Fruit fly (Drosophila melanogaster): ENCODE data around the gene Phf5a.
A peak's percentile ranks its signal among the peaks of the same experiment; 100 is the strongest.

Gene Phf5a

DNA sequence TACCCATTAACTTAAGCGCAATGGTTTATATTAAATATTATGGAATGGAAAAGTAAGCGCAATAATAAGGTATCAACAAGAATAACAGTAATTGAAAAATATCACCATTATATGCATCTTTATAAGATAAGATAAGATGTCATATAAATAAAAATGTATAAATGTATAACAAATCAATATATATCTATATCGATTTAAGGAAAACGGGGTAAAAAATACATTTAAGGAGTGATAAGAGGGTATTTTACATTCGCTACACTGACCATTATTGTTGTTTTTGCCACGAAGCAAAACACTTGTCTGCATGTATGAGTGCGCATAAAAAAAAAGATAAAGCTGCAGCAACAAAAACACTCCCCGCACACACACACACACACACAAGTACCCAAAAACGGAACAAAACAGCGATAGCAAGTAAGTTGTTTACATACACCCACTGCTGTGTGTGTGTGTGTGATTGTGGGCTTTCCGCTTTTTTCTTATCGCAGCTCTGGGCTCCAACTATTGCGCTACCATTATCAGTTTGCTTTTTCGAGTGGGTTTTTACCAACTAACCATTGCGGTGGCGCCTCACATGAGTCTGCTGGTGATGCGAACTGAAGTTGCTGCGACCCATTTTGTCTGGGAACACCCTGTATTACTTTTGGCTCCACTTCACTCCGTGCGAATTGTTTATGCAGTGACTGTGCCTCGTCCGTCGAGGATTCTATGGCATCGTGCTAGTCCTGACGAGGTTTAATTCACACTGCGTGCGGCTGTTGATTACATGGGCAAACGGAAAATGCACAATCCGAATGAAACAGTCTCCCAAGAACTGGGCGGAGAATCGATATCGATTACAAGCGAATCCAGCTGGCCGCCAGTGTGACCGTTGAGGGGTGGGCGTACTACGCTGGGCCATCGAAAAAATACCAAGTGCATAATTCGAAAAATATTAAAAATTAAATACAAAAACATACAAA, 17.3 kb downstream of the Phf5a start, which contains the start of gene mmy (continued):
- TF ChIP-seq Fer2 (tag; optimal IDR thresholded peaks at IDR 0.05) (no peak), Ets65A (GFP tag) (peak; percentile 51), CG6813 (GFP tag; optimal IDR thresholded peaks at IDR 0.05) (peak; percentile 22), ttk (GFP tag; IDR thresholded peaks at IDR 0.05) (no peak), ssp (GFP tag; IDR thresholded peaks at IDR 0.05) (no peak), zen2 (GFP tag; IDR thresholded peaks at IDR 0.05; ENCODE audit: partially characterized antibody) (no peak), CG14965 (GFP tag; optimal IDR thresholded peaks at IDR 0.05; ENCODE audit: borderline replicate concordance) (no peak), Six4 (GFP tag; optimal IDR thresholded peaks at IDR 0.05) (no peak), maf-S (GFP tag; optimal IDR thresholded peaks at IDR 0.05) (peak; percentile 13), CG42726 (GFP tag; IDR thresholded peaks at IDR 0.05; ENCODE audit: partially characterized antibody) (peak; percentile 50; the same call in 1 of the 2 replicates), CG12219 (GFP tag; optimal IDR thresholded peaks at IDR 0.05) (peak; percentile 20), CG5953 (GFP tag; IDR thresholded peaks at IDR 0.05) (no peak), Tbp (GFP tag; optimal IDR thresholded peaks at IDR 0.05) (no peak), Opbp (GFP tag; IDR thresholded peaks at IDR 0.05; ENCODE audit: partially characterized antibody) (peak; percentile 44; the same call in 1 of the 3 replicates), Dref (GFP tag; IDR thresholded peaks at IDR 0.05) (peak; percentile 76), CG6683 (GFP tag; optimal IDR thresholded peaks at IDR 0.05) (no peak), emc (GFP tag; optimal IDR thresholded peaks at IDR 0.05) (no peak), bab2 (GFP tag; optimal IDR thresholded peaks at IDR 0.05) (no peak), CG32532 (GFP tag; IDR thresholded peaks at IDR 0.05) (peak; percentile 47), dpn (GFP tag; optimal IDR thresholded peaks at IDR 0.05) (peak; percentile 8 to 16), CG18011 (GFP tag; optimal IDR thresholded peaks at IDR 0.05) (no peak), fru (optimal IDR thresholded peaks at IDR 0.05) (no peak), Deaf1 (tag; optimal IDR thresholded peaks at IDR 0.05) (peak; percentile 24), CG12744 (GFP tag; optimal IDR thresholded peaks at IDR 0.05) (no peak), CG13894 (tag; optimal IDR thresholded peaks at IDR 0.05) (peak; percentile 43), CG14050 (GFP tag; IDR thresholded peaks at IDR 0.05) (no peak), btn (GFP tag; optimal IDR thresholded peaks at IDR 0.05) (peak; percentile 41), insv (GFP tag; optimal IDR thresholded peaks at IDR 0.05) (peak in 1 of 2 experiments; percentile 17), vvl (GFP tag; IDR thresholded peaks at IDR 0.05) (peak; percentile 37), Hand (GFP tag; optimal IDR thresholded peaks at IDR 0.05) (peak; percentile 56), zf30C (GFP tag; optimal IDR thresholded peaks at IDR 0.05) (peak; percentile 5), eve (GFP tag; optimal IDR thresholded peaks at IDR 0.05) (no peak), Ada2b (GFP tag; IDR thresholded peaks at IDR 0.05) (no peak), HmgZ (tag; optimal IDR thresholded peaks at IDR 0.05) (peak; percentile 12), abd-A (tag; optimal IDR thresholded peaks at IDR 0.05) (peak; percentile 56), Hsf (GFP tag; optimal IDR thresholded peaks at IDR 0.05) (peak; percentile 1), CG15073 (GFP tag; optimal IDR thresholded peaks at IDR 0.05) (no peak), CG12659 (GFP tag; optimal IDR thresholded peaks at IDR 0.05) (peak; percentile 65), slou (GFP tag; optimal IDR thresholded peaks at IDR 0.05) (no peak), Xbp1 (GFP tag; optimal IDR thresholded peaks at IDR 0.05) (peak; percentile 18), MBD-R2 (GFP tag; IDR thresholded peaks at IDR 0.05) (peak; percentile 62), CG33213 (GFP tag; optimal IDR thresholded peaks at IDR 0.05) (peak; percentile 53), Dip3 (GFP tag; optimal IDR thresholded peaks at IDR 0.05) (no peak), fd64A (GFP tag; optimal IDR thresholded peaks at IDR 0.05) (peak; percentile 51), Kr (GFP tag; optimal IDR thresholded peaks at IDR 0.05) (no peak), CG17612 (GFP tag; IDR thresholded peaks at IDR 0.05) (no peak), Hey (tag; optimal IDR thresholded peaks at IDR 0.05) (no peak), Hmr (GFP tag; optimal IDR thresholded peaks at IDR 0.05) (peak; percentile 56), CG12299 (tag; optimal IDR thresholded peaks at IDR 0.05) (peak; percentile 43)
